Fruit fly (Drosophila melanogaster): Measurements from ENCODE around the gene dbr.
A peak's percentile ranks its signal among the peaks of the same experiment; 100 is the strongest.

The dbr gene

DNA sequence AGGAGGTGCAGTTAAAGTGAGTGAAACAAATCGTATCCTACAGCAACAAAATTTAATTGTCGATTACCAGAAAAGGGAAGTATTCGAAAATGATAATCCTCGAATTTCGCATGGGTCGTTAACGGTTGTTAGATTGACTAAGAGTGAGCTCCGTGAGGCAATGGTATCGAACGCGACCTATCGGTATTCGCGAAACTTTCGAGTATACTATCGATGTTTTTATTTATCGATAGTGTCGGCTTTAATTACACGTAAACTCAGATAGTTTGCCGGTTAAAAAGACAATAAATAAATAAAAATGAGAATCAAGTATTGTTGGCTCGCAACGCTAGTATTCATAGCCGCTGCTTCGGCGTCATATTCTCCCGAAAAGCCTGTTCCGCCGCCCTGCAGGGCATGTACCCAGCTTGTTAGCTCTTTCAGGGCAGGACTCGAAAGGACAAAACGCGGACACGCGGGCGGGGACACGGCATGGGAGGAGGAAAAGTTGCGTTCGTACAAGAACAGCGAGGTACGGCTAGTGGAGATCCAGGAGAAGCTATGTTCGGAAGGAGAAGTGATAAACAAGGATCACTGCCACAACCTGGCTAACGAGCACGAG lies 36.0 kb downstream of the dbr start, which contains the start of gene Creld:
TSS of gene Creld (plus strand) at position 220 of the 601 bp plus-strand sequence.
- TF ChIP-seq CG8478 (optimal IDR thresholded peaks at IDR 0.05): no peak
- peak; percentile 24 to 38 for TF ChIP-seq CTCF (optimal IDR thresholded peaks at IDR 0.05)

DNA sequence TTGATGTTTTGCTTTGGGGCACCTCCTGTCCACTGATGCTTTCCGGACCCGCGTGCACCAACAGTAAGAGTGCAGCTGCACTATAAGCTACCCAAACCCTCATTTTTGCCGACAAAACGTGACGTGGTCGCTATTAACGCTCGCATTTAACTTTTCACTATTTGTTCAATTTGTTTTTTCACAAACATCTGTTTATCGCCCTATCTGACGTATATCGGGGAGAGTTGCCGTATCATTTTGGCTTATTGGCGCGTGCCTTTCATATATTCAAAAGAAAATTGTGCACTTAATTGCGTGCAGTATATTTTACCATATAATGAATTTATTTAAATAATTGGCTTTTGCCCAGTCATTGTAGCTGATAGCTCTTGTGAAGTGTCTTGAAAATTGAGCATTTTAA lies 40.3 kb downstream of the dbr start, which contains the start of the genes Nhe1 and Sam-S:
TSS of gene Nhe1 (minus strand) at position 193 of the 400 bp plus-strand sequence.
TSS of gene Sam-S (plus strand) at position 364 of the 400 bp plus-strand sequence.
- no peak for TF ChIP-seq CG8478 (optimal IDR thresholded peaks at IDR 0.05)
- TF ChIP-seq CTCF (optimal IDR thresholded peaks at IDR 0.05): no peak

DNA sequence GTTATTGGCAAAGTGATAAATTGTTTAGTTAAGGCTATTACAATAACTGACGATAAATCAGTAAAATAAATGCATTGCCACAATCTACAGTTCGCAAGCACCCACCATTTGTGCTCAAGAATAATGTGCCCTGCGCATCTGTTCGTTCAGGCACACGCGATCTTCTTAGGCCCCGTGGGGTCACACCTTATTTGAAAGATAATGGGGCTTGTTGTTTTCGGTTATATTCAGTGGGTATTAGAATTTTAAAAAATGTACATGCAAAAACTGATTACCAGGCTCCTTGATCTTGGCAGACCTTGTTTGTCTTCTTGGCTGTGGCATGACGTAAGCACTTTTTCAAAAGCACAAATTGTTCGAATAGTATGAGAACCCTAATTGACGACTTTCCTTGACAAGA lies 40.8 kb downstream of the dbr start:
- TF ChIP-seq CG8478 (optimal IDR thresholded peaks at IDR 0.05) (no peak), CTCF (optimal IDR thresholded peaks at IDR 0.05) (no peak)

DNA sequence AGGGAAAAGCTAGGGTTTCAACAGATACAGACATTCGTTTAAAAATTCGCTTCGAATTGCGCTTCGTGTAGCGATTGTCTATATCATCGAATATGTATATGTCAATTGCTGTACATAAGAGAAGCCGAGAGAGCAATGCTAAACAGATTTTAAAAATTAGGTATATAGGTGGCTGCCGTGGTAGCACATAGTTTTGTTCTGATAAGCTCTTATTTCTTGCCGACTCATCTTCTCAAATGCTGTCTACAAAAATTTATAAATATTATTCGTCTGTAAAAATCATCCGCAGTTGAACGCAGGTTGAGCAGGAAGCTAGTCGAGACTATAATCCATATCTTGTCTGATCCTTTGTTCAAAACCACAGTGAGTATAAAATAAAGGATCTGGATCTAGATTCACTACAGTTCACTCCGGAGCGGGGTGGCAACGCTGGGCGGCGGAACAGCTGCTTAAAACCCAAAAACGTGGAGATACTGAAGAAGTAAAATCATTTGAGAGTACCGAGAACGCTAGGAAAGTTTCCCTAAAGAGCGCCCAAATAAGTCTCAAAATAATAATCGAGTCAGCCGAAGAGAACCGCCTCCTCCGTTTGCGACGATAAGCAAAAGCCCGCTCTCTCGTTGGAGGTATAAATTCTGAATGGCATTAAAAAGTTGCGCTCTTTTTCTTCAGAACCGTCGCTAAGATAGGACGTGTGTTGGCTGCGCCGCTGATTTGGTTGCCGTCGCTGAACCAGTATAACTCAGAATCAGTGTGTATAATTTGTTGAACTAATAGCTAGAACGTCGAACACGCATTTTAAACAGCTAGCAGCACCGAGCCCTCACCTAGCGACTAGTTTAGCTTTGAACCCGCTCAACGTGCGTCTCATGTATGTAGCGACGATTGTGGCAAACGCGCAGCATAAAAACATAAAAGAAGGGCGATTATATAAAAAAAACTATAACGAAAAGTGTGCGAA lies 41.5 kb downstream of the dbr start:
- TF ChIP-seq CG8478 (optimal IDR thresholded peaks at IDR 0.05) (no peak), CTCF (optimal IDR thresholded peaks at IDR 0.05) (peak in 1 of 2 experiments; percentile 2)

DNA sequence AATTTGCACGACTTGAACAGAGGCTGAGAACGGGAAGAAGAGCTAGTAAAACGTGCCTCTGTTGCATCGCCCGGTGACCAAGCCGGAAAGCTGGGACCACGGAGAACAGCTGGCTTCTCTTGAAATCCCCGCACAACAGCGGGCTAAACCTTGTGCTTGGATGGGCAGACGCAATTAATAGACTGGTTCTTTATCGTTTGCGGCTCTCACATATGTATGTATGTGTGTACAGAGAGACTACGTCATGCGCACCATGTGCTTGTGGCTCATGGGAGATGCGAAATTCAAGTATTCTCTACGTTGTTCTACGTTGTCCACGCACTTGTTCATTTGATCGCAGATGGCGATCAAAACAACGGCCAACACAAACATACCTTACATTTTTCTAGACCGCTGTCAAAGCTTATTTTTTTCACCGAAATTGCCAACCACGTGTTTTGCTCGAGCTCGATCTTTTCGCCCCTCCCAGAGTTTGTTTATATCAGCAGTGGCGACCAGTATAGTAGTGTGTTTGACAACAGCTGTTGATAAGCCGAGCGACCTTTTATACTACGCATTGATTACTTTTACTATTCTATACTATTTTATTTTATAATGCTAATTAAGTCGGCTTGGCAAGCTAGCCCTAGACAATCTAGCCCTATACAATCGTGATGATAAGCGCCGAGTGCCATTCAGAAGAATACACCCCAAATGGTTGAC lies 43.0 kb downstream of the dbr start:
- TF ChIP-seq CG8478 (optimal IDR thresholded peaks at IDR 0.05) (no peak), CTCF (optimal IDR thresholded peaks at IDR 0.05) (no peak)

DNA sequence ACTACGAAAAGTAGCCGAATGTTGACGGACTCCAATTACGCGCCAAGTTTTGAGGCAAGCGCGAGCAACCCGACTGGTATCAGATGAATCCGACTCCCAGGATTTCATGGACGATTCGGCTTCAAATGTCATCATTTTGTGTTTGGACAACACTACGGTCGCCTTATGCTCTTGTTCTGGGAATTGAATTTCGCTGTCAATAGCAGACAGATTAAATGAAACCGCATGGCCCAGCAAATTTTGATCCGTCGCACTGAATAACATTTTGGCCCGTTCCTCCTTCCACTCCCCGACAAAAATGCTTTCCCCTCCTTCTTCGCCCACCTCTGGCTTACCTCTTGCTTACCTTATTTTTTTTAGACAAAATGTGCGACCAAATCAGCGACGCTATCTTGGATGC lies 43.8 kb downstream of the dbr start:
- no peak for TF ChIP-seq CG8478 (optimal IDR thresholded peaks at IDR 0.05)
- TF ChIP-seq CTCF (optimal IDR thresholded peaks at IDR 0.05): no peak

DNA sequence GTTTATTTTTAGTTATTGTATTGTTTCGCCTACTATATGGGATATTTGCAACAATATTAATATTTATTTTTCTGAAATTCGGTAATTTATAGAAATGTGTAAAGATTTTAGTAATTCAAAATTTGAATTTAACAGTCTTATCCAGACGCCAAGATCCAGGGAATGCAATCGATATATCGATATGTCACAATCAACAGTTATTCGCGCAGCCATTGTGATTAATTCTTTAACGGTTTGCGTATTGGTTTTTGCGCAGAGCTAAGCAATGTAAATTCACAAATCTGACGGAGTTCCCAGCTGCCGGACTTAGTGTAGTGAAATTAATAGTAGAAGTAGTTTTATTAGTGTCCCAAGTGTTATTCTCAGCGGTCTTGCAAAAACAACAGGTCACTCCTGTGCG lies 48.1 kb downstream of the dbr start, which contains the start of gene ND-15:
TSS of gene ND-15 (plus strand) at position 298 of the 400 bp plus-strand sequence.
- no peak for TF ChIP-seq CG8478 (optimal IDR thresholded peaks at IDR 0.05)
- peak in 1 of 2 experiments; percentile 14 for TF ChIP-seq CTCF (optimal IDR thresholded peaks at IDR 0.05)

DNA sequence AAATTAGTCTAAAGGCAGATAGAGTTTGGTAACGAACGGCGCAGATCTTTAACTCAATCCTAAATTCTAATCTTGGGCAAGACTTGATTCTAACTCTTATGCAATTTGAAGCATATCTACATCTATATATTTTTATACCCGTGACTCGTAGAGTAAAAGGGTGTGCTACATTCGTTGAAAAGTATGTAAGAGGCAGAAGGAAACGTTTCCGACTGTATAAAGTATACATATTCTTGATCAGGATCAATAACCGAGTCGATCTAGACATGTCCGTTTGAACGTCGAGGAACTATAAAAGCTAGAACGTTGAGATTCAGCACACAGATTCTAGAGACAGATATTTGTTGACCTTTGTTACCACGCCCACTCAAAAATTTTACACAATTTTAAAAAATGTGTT lies 50.1 kb downstream of the dbr start, which contains the start of gene CG13694:
TSS of gene CG13694 (minus strand) at position 101 of the 400 bp plus-strand sequence.
- no peak for TF ChIP-seq CTCF (optimal IDR thresholded peaks at IDR 0.05)
- TF ChIP-seq CG8478 (optimal IDR thresholded peaks at IDR 0.05): no peak

DNA sequence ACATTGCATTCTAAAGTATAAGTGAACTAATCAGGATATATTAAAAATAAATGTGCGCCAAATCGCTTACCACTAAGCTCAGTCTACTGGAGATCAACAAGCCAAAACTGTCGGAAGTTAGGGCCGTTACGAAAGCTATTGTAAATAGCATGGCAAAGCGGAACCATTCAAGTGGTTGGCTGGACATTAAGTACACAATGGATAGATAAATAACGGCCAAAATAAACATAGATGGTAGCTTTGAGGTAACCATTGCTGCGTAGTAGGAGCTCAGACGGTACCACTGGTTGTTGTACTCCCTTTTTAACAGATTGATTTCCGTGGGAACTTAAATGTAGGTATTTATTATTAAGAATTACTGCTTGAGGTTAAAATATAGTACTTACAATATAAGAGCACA lies 51.5 kb downstream of the dbr start:
- TF ChIP-seq CG8478 (optimal IDR thresholded peaks at IDR 0.05): no peak
- TF ChIP-seq CTCF (optimal IDR thresholded peaks at IDR 0.05): no peak
